Fruit fly (Drosophila melanogaster) whole organism, adult: Measurements from ENCODE around the gene haf.

ENCODE experiments used
- CG12768 ChIP-seq: fragments of 200-800 bp; sonication (Bioruptor generic); optimal IDR thresholded peaks from 2 replicates; lab custom pipeline; 2017; ENCODE audit warnings: missing biosample characterization, missing genetic modification characterization, mild to moderate bottlenecking, moderate library complexity, missing genetic modification reagents
- CG14711 ChIP-seq: fragments of 200-800 bp; sonication (Bioruptor generic); optimal IDR thresholded peaks from 2 replicates; lab custom pipeline; 2018; ENCODE audit warnings: missing biosample characterization, mild to moderate bottlenecking, missing genetic modification characterization, moderate library complexity
- CG1620 ChIP-seq: fragments of 200-800 bp; sonication (Bioruptor generic); optimal IDR thresholded peaks from 2 replicates; lab custom pipeline; 2016; ENCODE audit warnings: missing biosample characterization, missing genetic modification characterization
- CG33017 ChIP-seq: fragments of 200-800 bp; sonication (Bioruptor generic); optimal IDR thresholded peaks from 2 replicates; lab custom pipeline; 2018; ENCODE audit warnings: missing biosample characterization, mild to moderate bottlenecking, missing genetic modification characterization, moderate library complexity
- CG7101 ChIP-seq: fragments of 200-800 bp; sonication (Bioruptor generic); optimal IDR thresholded peaks from 2 replicates; lab custom pipeline; 2018; ENCODE audit warnings: missing biosample characterization, mild to moderate bottlenecking, missing genetic modification characterization, moderate library complexity
- Clk ChIP-seq: fragments of 200-800 bp; sonication (Bioruptor generic); optimal IDR thresholded peaks from 2 replicates; lab custom pipeline; 2017; ENCODE audit warnings: missing biosample characterization, missing genetic modification characterization
- Crg-1 ChIP-seq: fragments of 200-800 bp; sonication (Bioruptor generic); optimal IDR thresholded peaks from 2 replicates; lab custom pipeline; 2016; ENCODE audit warnings: missing biosample characterization, missing genetic modification characterization
- cic ChIP-seq: fragments of 200-800 bp; sonication (Bioruptor generic); optimal IDR thresholded peaks from 2 replicates; lab custom pipeline; 2017; ENCODE audit warnings: missing biosample characterization, mild to moderate bottlenecking, missing genetic modification characterization, moderate library complexity
- cnc ChIP-seq, 2 experiments: fragments of >200 bp; optimal IDR thresholded peaks; 2 replicates each; lab custom pipeline; 2017
- kay ChIP-seq: fragments of 200-800 bp; sonication (Bioruptor generic); peaks from one replicate; lab custom pipeline; 2016; ENCODE audit warnings: missing biosample characterization, missing genetic modification characterization, borderline replicate concordance
- pad ChIP-seq: fragments of 200-800 bp; sonication (Bioruptor generic); optimal IDR thresholded peaks from 3 replicates; lab custom pipeline; 2017; ENCODE audit warnings: missing biosample characterization, missing genetic modification characterization, mild to moderate bottlenecking, moderate library complexity, missing genetic modification reagents
- tj ChIP-seq: fragments of 200-800 bp; sonication (Bioruptor generic); optimal IDR thresholded peaks from 3 replicates; lab custom pipeline; 2017; ENCODE audit warnings: missing biosample characterization, mild to moderate bottlenecking, missing genetic modification characterization, moderate library complexity
- toe ChIP-seq: fragments of 200-800 bp; sonication (Bioruptor generic); optimal IDR thresholded peaks from 2 replicates; lab custom pipeline; 2016; ENCODE audit warnings: missing biosample characterization, missing genetic modification characterization

DNA sequence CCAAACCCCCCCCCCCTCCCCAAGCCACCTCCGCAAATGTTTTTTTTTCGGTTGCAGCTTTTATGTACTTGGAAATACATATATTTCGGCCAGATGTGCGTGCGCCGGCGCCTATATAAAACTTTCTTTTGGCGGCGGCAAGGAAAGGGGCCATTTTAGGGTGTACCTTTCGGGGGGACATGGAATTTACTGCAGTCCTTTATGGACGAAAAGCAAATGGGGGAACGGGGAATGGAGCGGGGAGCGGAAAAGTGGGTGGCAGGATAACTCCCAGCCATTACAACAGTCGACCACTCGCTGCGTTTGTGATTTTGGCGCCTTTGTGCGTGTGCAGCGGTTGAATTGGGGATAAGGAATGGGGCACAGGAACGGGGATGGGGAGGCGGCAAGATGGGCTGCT, 63.8 kb downstream of the haf start:
- no peak for TF ChIP-seq CG33017 (tag; lab: Kevin White, UChicago)
- TF ChIP-seq CG1620 (GFP tag; lab: Kevin White, UChicago), result no peak
- no peak for TF ChIP-seq toe (GFP tag; lab: Kevin White, UChicago)
- no peak for TF ChIP-seq cic (GFP tag; lab: Kevin White, UChicago)
- no peak for TF ChIP-seq kay (GFP tag; lab: Kevin White, UChicago)
- no peak for TF ChIP-seq CG14711 (tag; lab: Kevin White, UChicago)
- TF ChIP-seq CG7101 (tag; lab: Kevin White, UChicago), result no peak
- TF ChIP-seq Clk (GFP tag; lab: Kevin White, UChicago), result no peak
- TF ChIP-seq CG12768 (GFP tag; lab: Kevin White, UChicago), result no peak
- no peak for TF ChIP-seq Crg-1 (GFP tag; lab: Kevin White, UChicago)
- TF ChIP-seq tj (GFP tag; lab: Kevin White, UChicago), result no peak
- no peak for TF ChIP-seq pad (GFP tag; lab: Kevin White, UChicago)
- TF ChIP-seq cnc (optimal IDR thresholded peaks at IDR 0.05; lab: Kevin White, UChicago), result no peak
